Worm (Caenorhabditis elegans) whole organism, early embryonic: ENCODE results near the gene D1044.6.

Source experiments
- F13C5.2 ChIP-seq: sonication (generic microtip); optimal IDR thresholded peaks from 2 replicates; lab custom pipeline; 2017; ENCODE audit warnings: mild to moderate bottlenecking, missing genetic modification characterization, inconsistent platforms, missing compliant biosample characterization
- ama-1 ChIP-seq: fragments of 150-350 bp; optimal IDR thresholded peaks from 2 replicates; lab custom pipeline; 2014
- hmbx-1 ChIP-seq: sonication (generic microtip); optimal IDR thresholded peaks from 2 replicates; lab custom pipeline; 2016; ENCODE audit warnings: mild to moderate bottlenecking, missing genetic modification characterization, missing compliant biosample characterization
- hmg-4 ChIP-seq: fragments of 200-800 bp; sonication (Bioruptor generic); optimal IDR thresholded peaks from 2 replicates; lab custom pipeline; 2018; ENCODE audit warnings: mild to moderate bottlenecking, missing genetic modification characterization, missing compliant biosample characterization
- hnd-1 ChIP-seq: sonication (generic microtip); optimal IDR thresholded peaks from 2 replicates; lab custom pipeline; 2016; ENCODE audit warnings: missing genetic modification characterization, missing compliant biosample characterization
- tbx-11 ChIP-seq: fragments of 200-800 bp; sonication (Bioruptor generic); IDR thresholded peaks from 2 replicates; pipeline ENCODE4 v1.3.6; 2022; ENCODE audit warnings: missing genetic modification characterization, missing compliant biosample characterization
- tbx-37 ChIP-seq: fragments of 200-800 bp; sonication (Bioruptor generic); conservative IDR thresholded peaks from 2 replicates; pipeline ENCODE4 v1.3.6; 2022; ENCODE audit warnings: missing genetic modification reagents, missing genetic modification characterization, missing compliant biosample characterization

- no peak for TF ChIP-seq tbx-37
- TF ChIP-seq tbx-11: no peak
- TF ChIP-seq hnd-1 (tag; lab: Kevin White, UChicago): no peak
- TF ChIP-seq ama-1 (lab: Kevin White, UChicago): no peak
- TF ChIP-seq hmg-4 (GFP tag; lab: Kevin White, UChicago): no peak
- TF ChIP-seq F13C5.2 (tag; lab: Kevin White, UChicago): no peak
- no peak for TF ChIP-seq hmbx-1 (tag; lab: Kevin White, UChicago)
Observed at ce11 chrIII:5572806-5573205, 29.8 kb upstream of the D1044.6 start.
